Worm (Caenorhabditis elegans) whole organism, early embryonic: Measurements from ENCODE around the gene sulp-2.

Experiments used
- B0310.2 ChIP-seq: sonication (generic microtip); optimal IDR thresholded peaks from 2 replicates; lab custom pipeline; 2016; ENCODE audit warnings: mild to moderate bottlenecking, missing genetic modification characterization, missing compliant biosample characterization
- F13C5.2 ChIP-seq: sonication (generic microtip); optimal IDR thresholded peaks from 2 replicates; lab custom pipeline; 2017; ENCODE audit warnings: mild to moderate bottlenecking, missing genetic modification characterization, inconsistent platforms, missing compliant biosample characterization
- aly-1 ChIP-seq: sonication (generic microtip); optimal IDR thresholded peaks from 2 replicates; lab custom pipeline; 2016; ENCODE audit warnings: missing genetic modification characterization, missing compliant biosample characterization
- ama-1 ChIP-seq: fragments of 150-350 bp; optimal IDR thresholded peaks from 2 replicates; lab custom pipeline; 2014
- ceh-13 ChIP-seq: fragments of 200-800 bp; sonication (Bioruptor generic); optimal IDR thresholded peaks from 2 replicates; lab custom pipeline; 2018; ENCODE audit warnings: mild to moderate bottlenecking, missing genetic modification characterization, missing compliant biosample characterization
- ceh-36 ChIP-seq: sonication (generic microtip); optimal IDR thresholded peaks from 2 replicates; lab custom pipeline; 2016; ENCODE audit warnings: missing genetic modification characterization, inconsistent platforms, missing compliant biosample characterization
- ets-7 ChIP-seq: sonication (generic microtip); optimal IDR thresholded peaks from 2 replicates; lab custom pipeline; 2016; ENCODE audit warnings: missing genotype, missing genetic modification characterization, missing compliant biosample characterization
- flt-1 ChIP-seq: fragments of 200-800 bp; sonication (Bioruptor generic); IDR thresholded peaks from 2 replicates; pipeline ENCODE4 v1.3.6; 2022; ENCODE audit warnings: missing genetic modification characterization, missing compliant biosample characterization
- hmbx-1 ChIP-seq: sonication (generic microtip); optimal IDR thresholded peaks from 2 replicates; lab custom pipeline; 2016; ENCODE audit warnings: mild to moderate bottlenecking, missing genetic modification characterization, missing compliant biosample characterization
- hmg-4 ChIP-seq: fragments of 200-800 bp; sonication (Bioruptor generic); optimal IDR thresholded peaks from 2 replicates; lab custom pipeline; 2018; ENCODE audit warnings: mild to moderate bottlenecking, missing genetic modification characterization, missing compliant biosample characterization
- hnd-1 ChIP-seq: sonication (generic microtip); optimal IDR thresholded peaks from 2 replicates; lab custom pipeline; 2016; ENCODE audit warnings: missing genetic modification characterization, missing compliant biosample characterization
- pes-1 ChIP-seq: fragments of 200-800 bp; sonication (Bioruptor generic); IDR thresholded peaks from 2 replicates; pipeline ENCODE4 v1.3.6; 2022; ENCODE audit warnings: missing genetic modification reagents, missing genetic modification characterization, missing compliant biosample characterization
- scrt-1 ChIP-seq: fragments of 200-800 bp; sonication (Bioruptor generic); IDR thresholded peaks from 2 replicates; pipeline ENCODE4 v1.3.6; 2022; ENCODE audit warnings: missing genetic modification characterization, missing compliant biosample characterization
- sea-1 ChIP-seq: fragments of 200-800 bp; sonication (Bioruptor generic); conservative IDR thresholded peaks from 2 replicates; pipeline ENCODE4 v1.3.6; 2022; ENCODE audit warnings: missing genetic modification characterization, missing compliant biosample characterization
- tbx-11 ChIP-seq: fragments of 200-800 bp; sonication (Bioruptor generic); IDR thresholded peaks from 2 replicates; pipeline ENCODE4 v1.3.6; 2022; ENCODE audit warnings: missing genetic modification characterization, missing compliant biosample characterization
- tbx-37 ChIP-seq: fragments of 200-800 bp; sonication (Bioruptor generic); conservative IDR thresholded peaks from 2 replicates; pipeline ENCODE4 v1.3.6; 2022; ENCODE audit warnings: missing genetic modification reagents, missing genetic modification characterization, missing compliant biosample characterization
- tra-4 ChIP-seq: sonication (generic microtip); optimal IDR thresholded peaks from 2 replicates; lab custom pipeline; 2017; ENCODE audit warnings: missing genetic modification characterization, missing compliant biosample characterization

sulp-2 gene

ce11 chrX:5555055-5555629 is 44.0 kb downstream of the sulp-2 start:
- TF ChIP-seq ceh-13 (no peak), tbx-11 (GFP tag; lab: Robert Waterston, UW) (no peak), flt-1 (GFP tag; lab: Robert Waterston, UW) (no peak), tbx-37 (GFP tag; lab: Robert Waterston, UW) (no peak), hmbx-1 (tag; lab: Kevin White, UChicago) (no peak), ama-1 (lab: Kevin White, UChicago) (no peak), pes-1 (GFP tag; lab: Robert Waterston, UW) (no peak), sea-1 (GFP tag; lab: Robert Waterston, UW) (no peak), hnd-1 (tag; lab: Kevin White, UChicago) (no peak), F13C5.2 (no peak), ceh-36 (tag; lab: Kevin White, UChicago) (no peak), aly-1 (tag; lab: Kevin White, UChicago) (no peak), scrt-1 (GFP tag; lab: Robert Waterston, UW) (no peak), B0310.2 (tag; lab: Kevin White, UChicago) (no peak), hmg-4 (GFP tag; lab: Kevin White, UChicago) (no peak), tra-4 (no peak)

ce11 chrX:5552652-5553051 is 46.5 kb downstream of the sulp-2 start, which contains the start of gene ifta-1:
Gene ifta-1, minus strand, starts transcription at chrX:5552752.
- TF ChIP-seq flt-1 (GFP tag; lab: Robert Waterston, UW) = no peak
- TF ChIP-seq tbx-11 (GFP tag; lab: Robert Waterston, UW) = no peak
- TF ChIP-seq pes-1 (GFP tag; lab: Robert Waterston, UW) = no peak
- no peak for TF ChIP-seq scrt-1 (GFP tag; lab: Robert Waterston, UW)
- no peak for TF ChIP-seq hmbx-1 (tag; lab: Kevin White, UChicago)
- TF ChIP-seq hmg-4 (GFP tag; lab: Kevin White, UChicago) = no peak
- TF ChIP-seq tra-4 = no peak
- no peak for TF ChIP-seq ceh-36 (tag; lab: Kevin White, UChicago)
- no peak for TF ChIP-seq tbx-37 (GFP tag; lab: Robert Waterston, UW)
- TF ChIP-seq sea-1 (GFP tag; lab: Robert Waterston, UW) = no peak
- TF ChIP-seq ceh-13 = no peak
- no peak for TF ChIP-seq hnd-1 (tag; lab: Kevin White, UChicago)
- TF ChIP-seq B0310.2 (tag; lab: Kevin White, UChicago) = no peak
- TF ChIP-seq ets-7 (tag; lab: Kevin White, UChicago) = no peak
- TF ChIP-seq aly-1 (tag; lab: Kevin White, UChicago) = no peak
- no peak for TF ChIP-seq ama-1 (lab: Kevin White, UChicago)
- no peak for TF ChIP-seq F13C5.2

ce11 chrX:5547828-5548227 is 51.3 kb downstream of the sulp-2 start:
- no peak for TF ChIP-seq ama-1 (lab: Kevin White, UChicago)
- no peak for TF ChIP-seq ceh-13
- TF ChIP-seq hmg-4 (GFP tag; lab: Kevin White, UChicago) = no peak
- no peak for TF ChIP-seq aly-1 (tag; lab: Kevin White, UChicago)
- TF ChIP-seq hnd-1 (tag; lab: Kevin White, UChicago) = no peak
- no peak for TF ChIP-seq flt-1 (GFP tag; lab: Robert Waterston, UW)
- TF ChIP-seq ceh-36 (tag; lab: Kevin White, UChicago) = no peak
- no peak for TF ChIP-seq tbx-37 (GFP tag; lab: Robert Waterston, UW)
- no peak for TF ChIP-seq F13C5.2
- TF ChIP-seq scrt-1 (GFP tag; lab: Robert Waterston, UW) = no peak
